Worm (Caenorhabditis elegans): Measurements from ENCODE around the gene fbxa-218.

fbxa-218 gene

ce11 chrIII:12426558-12426957 is 9.8 kb upstream of the fbxa-218 start, which contains the start of gene pie-1:
Gene pie-1, plus strand, starts transcription at chrIII:12426893.
- TF ChIP-seq him-1 (tag; optimal IDR thresholded peaks at IDR 0.05) = no peak
- no peak for TF ChIP-seq dao-5 (tag; optimal IDR thresholded peaks at IDR 0.05)
- no peak for TF ChIP-seq W03F9.2 (tag; optimal IDR thresholded peaks at IDR 0.05)

DNA sequence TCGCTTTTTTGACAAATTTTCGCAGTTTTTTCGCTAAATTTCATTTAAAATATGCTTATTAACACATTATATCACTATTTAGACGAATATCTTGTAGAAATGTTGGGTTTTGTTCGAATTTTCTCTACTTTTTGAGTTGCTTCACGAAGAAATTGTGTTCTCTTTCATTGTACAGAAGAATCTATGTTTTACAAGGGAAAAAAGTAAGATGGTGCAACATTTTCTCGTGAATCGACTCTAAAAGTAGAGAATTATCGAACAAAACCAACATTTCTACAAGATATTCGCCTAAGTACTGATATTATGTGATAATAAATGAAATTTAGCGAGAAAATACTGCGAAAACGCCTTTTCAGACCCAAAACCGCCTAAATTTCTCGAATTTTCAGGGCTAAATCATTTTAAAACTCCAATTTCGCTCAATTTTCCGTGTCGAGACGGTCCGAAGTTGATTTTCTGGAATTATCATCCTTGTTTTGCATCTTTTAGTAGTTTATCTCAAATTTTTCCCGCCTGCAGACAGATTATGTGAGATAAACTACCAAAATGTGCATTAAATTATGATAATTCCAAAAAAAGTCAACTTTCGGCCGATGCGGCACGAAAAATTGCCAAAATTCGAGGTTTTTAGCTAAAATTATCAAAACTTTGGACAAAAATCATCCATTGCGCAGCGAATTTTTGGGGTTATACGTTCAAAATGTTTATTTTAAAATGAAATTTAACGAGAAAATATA is 8.6 kb upstream of the fbxa-218 start:
- no peak for TF ChIP-seq dao-5 (tag; optimal IDR thresholded peaks at IDR 0.05)
- no peak for TF ChIP-seq W03F9.2 (tag; optimal IDR thresholded peaks at IDR 0.05)
- TF ChIP-seq him-1 (tag; optimal IDR thresholded peaks at IDR 0.05) = no peak

ce11 chrIII:12428264-12428627 is 8.1 kb upstream of the fbxa-218 start:
- TF ChIP-seq dao-5 (tag; optimal IDR thresholded peaks at IDR 0.05) (no peak), W03F9.2 (tag; optimal IDR thresholded peaks at IDR 0.05) (no peak), him-1 (tag; optimal IDR thresholded peaks at IDR 0.05) (no peak)

DNA sequence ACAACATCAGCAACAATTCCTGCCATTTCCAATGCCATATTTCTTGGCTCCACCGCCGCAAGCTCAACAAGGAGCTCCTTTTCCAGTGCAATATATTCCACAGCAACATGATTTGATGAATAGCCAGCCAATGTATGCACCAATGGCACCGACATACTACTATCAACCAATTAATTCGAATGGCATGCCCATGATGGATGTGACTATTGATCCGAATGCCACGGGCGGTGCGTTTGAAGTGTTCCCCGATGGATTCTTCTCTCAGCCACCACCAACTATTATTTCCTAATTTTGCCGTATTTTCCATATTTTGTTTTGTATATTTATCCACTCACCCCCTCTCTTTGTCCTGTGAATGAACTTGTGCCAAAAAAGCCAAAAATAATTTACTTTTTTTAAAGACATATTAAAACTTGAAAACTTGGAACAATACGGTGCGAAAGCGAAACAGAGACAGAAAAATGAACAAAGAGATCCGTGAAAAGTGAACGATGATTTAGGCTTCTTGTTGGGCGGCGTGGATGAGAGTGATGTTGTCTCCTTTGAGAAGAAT is 7.4 kb upstream of the fbxa-218 start:
- TF ChIP-seq W03F9.2 (tag; optimal IDR thresholded peaks at IDR 0.05) (no peak), dao-5 (tag; optimal IDR thresholded peaks at IDR 0.05) (no peak), him-1 (tag; optimal IDR thresholded peaks at IDR 0.05) (no peak)

DNA sequence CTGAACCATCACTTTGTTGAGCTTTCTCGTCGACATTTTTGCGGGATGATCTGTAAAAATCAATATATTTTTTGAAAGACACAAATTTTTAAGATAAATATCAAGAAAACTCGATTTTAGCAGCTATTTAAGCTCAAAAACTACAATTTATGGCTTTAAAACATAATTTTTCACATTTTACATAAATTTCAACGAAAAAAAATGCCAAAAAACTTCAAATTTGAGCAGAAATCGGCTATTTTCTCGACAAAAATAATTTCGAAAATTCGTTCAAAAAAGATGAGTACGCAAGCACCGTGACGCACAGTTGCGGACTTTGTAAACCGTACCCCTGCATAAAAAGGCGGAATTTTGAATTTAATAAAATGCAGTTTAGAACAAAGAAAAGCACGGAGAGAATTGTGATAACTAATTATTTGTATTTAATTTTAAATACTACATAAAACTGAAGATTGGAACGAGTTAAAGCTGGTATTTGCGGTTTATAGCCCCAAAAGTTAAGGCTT is 6.7 kb upstream of the fbxa-218 start, which contains the start of gene snr-6:
Gene snr-6, minus strand, starts transcription at position 51 of the 506 bp plus-strand sequence.
- TF ChIP-seq W03F9.2 (tag; optimal IDR thresholded peaks at IDR 0.05) = peak; percentile 80
- no peak for TF ChIP-seq dao-5 (tag; optimal IDR thresholded peaks at IDR 0.05)

DNA sequence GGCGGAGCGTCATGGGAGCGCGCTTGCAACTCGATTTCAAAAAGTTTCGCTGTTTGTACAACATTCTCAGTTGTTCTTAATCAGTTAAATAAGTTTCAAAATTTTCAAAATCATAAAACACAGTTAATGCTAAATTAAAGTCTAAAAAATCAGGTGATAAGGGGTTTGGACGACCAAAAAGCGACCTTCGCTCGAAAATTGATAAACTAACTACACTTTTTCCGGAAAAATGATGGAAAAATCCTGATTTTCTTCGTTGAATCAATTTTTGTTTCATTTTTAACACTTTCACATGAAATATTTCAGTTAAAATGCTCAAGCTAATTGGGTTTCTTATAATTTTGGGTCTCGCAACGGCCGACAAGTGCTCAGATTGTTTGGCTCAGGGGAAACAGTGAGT is 6.1 kb upstream of the fbxa-218 start, which contains the start of gene Y49E10.16:
Gene Y49E10.16, plus strand, starts transcription at position 301 of the 400 bp plus-strand sequence.
- TF ChIP-seq dao-5 (tag; optimal IDR thresholded peaks at IDR 0.05) = no peak
- TF ChIP-seq him-1 (tag; optimal IDR thresholded peaks at IDR 0.05) = no peak
- TF ChIP-seq W03F9.2 (tag; optimal IDR thresholded peaks at IDR 0.05) = no peak

- TF ChIP-seq him-1 (tag; optimal IDR thresholded peaks at IDR 0.05) = no peak
- no peak for TF ChIP-seq W03F9.2 (tag; optimal IDR thresholded peaks at IDR 0.05)
- TF ChIP-seq dao-5 (tag; optimal IDR thresholded peaks at IDR 0.05) = no peak
Measured at ce11 chrIII:12434104-12434503, 2.2 kb upstream of the fbxa-218 start, which contains the start of gene Y49E10.27. Gene Y49E10.27, plus strand, starts transcription at chrIII:12434404.

DNA sequence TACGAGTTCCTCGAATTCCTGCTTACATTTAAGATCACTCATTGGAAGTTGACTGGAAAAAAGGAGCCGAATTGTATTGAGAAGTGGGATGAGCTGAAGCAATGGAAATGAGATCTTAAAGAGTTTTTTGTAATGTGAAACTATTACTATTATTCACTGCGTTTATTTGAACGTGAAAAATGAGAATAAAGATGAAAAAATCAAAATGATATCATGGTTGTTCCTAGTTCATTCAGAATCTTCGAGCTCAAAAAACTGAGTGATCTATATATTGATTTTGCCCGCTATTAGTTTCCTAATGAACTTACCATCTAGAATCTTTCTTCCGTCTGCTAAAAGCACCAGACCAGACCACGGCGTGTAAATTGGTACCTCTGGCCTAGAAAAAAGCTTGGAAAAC is 705 bp downstream of the fbxa-218 start:
- no peak for TF ChIP-seq him-1 (tag; optimal IDR thresholded peaks at IDR 0.05)
- no peak for TF ChIP-seq W03F9.2 (tag; optimal IDR thresholded peaks at IDR 0.05)
- no peak for TF ChIP-seq dao-5 (tag; optimal IDR thresholded peaks at IDR 0.05)

DNA sequence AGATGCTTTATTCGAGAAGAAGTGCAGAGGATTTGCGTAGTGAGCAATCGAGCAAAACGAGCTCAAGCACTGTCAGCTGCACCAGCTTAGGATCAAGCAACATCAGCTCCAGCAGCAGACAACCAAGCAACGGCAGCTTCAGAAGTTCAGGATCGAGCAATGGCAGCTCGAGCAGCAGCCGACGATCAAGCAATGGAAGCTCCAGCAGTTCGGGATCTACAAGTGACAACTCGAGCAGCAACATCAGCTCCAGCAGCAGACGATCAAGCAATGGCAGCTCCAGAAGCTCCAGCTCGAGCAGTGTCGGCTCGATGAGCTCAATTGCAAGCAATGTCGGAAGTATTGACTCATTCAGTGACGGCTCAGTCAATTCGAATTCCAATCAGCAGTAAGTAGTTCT is 2.7 kb downstream of the fbxa-218 start:
- no peak for TF ChIP-seq W03F9.2 (tag; optimal IDR thresholded peaks at IDR 0.05)
- no peak for TF ChIP-seq him-1 (tag; optimal IDR thresholded peaks at IDR 0.05)
- TF ChIP-seq dao-5 (tag; optimal IDR thresholded peaks at IDR 0.05) = no peak

DNA sequence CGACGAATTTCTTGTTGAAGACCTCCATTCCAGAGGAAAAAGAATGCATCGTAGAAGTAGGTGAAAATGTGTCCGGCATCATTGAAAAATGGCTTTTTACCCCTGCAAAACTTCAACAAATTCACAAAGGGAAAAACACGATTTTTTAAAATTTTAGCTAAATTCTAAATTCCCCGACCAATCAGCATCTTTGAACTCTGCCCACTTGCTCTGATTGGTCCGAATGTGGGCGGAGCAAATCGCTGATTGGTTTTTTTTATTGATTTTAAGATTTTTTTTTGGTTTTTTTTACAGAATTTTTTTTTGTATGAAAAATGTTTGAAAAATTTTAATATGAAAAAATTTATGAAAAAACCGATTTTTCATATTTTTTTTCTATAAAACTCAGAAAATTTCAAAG is 7.6 kb downstream of the fbxa-218 start:
- TF ChIP-seq dao-5 (tag; optimal IDR thresholded peaks at IDR 0.05) (no peak), him-1 (tag; optimal IDR thresholded peaks at IDR 0.05) (no peak), W03F9.2 (tag; optimal IDR thresholded peaks at IDR 0.05) (no peak)

DNA sequence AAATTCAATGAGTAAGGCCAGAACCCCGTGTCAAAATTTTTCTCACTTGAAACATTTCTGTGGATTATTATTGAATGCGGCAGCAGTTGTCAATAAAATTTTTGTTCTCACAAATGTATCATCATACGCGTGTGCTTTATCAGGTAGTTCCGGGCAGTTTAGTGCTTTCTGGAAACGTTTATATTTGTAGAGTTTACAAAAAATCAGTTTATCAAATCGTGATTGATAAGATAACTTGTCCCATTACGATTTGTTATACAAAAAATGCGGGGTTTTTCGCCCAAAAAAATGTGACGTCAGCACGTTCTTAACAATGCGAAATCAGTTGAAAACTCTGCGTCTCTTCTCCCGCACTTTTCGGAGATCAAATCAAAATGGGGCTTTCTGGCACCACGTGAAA is 8.9 kb downstream of the fbxa-218 start:
- TF ChIP-seq W03F9.2 (tag; optimal IDR thresholded peaks at IDR 0.05) (no peak), him-1 (tag; optimal IDR thresholded peaks at IDR 0.05) (no peak), dao-5 (tag; optimal IDR thresholded peaks at IDR 0.05) (no peak)

DNA sequence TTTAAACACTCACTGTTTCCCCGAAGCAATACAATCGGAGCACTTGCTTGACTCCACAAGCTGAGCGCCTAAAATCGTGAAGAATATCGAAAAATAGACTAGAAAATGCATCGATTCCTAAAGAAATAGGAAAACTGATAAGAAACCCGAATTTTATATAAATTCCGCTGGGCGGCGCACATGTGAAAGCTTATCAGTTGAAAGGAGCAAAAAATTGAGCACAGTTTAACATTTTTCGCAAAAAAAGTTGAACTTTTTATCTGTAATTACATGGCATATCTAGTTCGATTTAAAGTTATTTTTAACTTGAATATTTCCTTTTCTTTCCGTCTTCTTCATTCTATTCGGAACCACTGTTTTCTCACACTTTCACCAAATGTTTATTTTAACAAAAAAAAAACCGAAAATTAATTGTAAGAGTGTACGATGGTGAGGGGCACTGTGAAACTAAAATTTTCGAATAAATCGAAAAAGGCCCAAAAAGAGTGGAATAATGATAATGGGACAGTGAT is 9.7 kb downstream of the fbxa-218 start, which contains the start of gene Y49E10.18:
Gene Y49E10.18, minus strand, starts transcription at position 116 of the 512 bp plus-strand sequence.
- TF ChIP-seq W03F9.2 (tag; optimal IDR thresholded peaks at IDR 0.05) (no peak), him-1 (tag; optimal IDR thresholded peaks at IDR 0.05) (no peak), dao-5 (tag; optimal IDR thresholded peaks at IDR 0.05) (no peak)

DNA sequence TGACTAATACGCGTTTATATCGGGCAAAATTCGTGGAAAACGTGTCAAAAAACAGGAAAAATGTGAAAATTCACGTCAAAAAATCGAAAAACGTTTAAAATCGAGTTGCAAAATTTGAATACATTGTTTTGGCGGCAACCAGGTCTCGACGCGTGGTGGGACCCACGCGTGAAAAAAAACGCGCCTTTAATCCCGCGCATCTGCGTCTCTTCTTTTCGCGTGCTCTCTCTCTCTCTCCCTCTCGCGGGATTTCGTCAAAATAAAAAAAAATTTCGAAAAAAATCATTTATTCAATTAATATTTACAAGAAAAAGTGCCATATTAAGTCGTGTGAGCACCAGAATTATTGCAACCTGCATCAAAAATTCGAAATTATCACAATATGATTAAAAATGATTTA is 17.0 kb downstream of the fbxa-218 start, which contains the start of gene ani-1:
Gene ani-1, minus strand, starts transcription at position 61 of the 400 bp plus-strand sequence.
- peak; percentile 71 for TF ChIP-seq W03F9.2 (tag; optimal IDR thresholded peaks at IDR 0.05)
- no peak for TF ChIP-seq him-1 (tag; optimal IDR thresholded peaks at IDR 0.05)

DNA sequence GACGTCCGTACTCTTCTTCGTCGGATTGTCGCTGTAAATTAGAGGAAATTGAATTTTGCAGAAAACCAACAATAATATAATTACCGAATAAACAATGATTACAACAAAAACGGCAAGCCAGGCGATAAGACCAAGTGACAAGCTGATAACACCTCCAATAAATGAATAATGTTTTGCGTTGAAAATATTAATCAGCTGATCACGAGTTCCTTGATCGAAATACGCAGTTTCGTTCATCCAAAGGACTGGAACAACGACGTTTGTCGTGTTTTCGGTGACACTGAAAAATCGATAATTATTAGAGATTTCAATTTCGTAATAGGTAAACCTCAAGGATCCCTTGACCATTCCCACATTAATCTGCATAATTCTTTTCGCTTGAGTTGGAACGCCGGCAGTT is 17.5 kb downstream of the fbxa-218 start:
- TF ChIP-seq him-1 (tag; optimal IDR thresholded peaks at IDR 0.05) (no peak), W03F9.2 (tag; optimal IDR thresholded peaks at IDR 0.05) (no peak), dao-5 (tag; optimal IDR thresholded peaks at IDR 0.05) (no peak)
